ENCODE assay signal across 1 fruit fly cellular context in genomic region chr3L:11292180-11292727, dm6.
TF ChIP-seq lines count a peak whose summit lies in the region.

No protein-coding gene starts in this region.

TF ChIP-seq in whole organism, embryonic, 481 proteins besides CTCF, POLR2A, EP300 and RAD21 (continued from another document):
- no peak for TF ChIP-seq Dek (tag; optimal IDR thresholded peaks at IDR 0.05; lab: Kevin White, UChicago)
- no peak for TF ChIP-seq CG6254 (GFP tag; optimal IDR thresholded peaks at IDR 0.05; lab: Kevin White, UChicago)
- no peak for TF ChIP-seq MESR4 (GFP tag; optimal IDR thresholded peaks at IDR 0.05; lab: Kevin White, UChicago)
- TF ChIP-seq CG8388 (GFP tag; optimal IDR thresholded peaks at IDR 0.05; lab: Kevin White, UChicago), result no peak
- TF ChIP-seq CG3726 (GFP tag; IDR thresholded peaks at IDR 0.05; lab: Robert Waterston, UW), result no peak
- TF ChIP-seq Oli (tag; optimal IDR thresholded peaks at IDR 0.05; lab: Kevin White, UChicago), result no peak
- TF ChIP-seq tna (GFP tag; IDR thresholded peaks at IDR 0.05; lab: Robert Waterston, UW; ENCODE audit: partially characterized antibody), result 0 out of 2 replicates have a peak, but pooled peaks have one; percentile 26
- TF ChIP-seq dimm (GFP tag; IDR thresholded peaks at IDR 0.05; lab: Robert Waterston, UW), result no peak
- no peak for TF ChIP-seq odd (GFP tag; optimal IDR thresholded peaks at IDR 0.05; lab: Kevin White, UChicago)
- no peak for TF ChIP-seq pfk (GFP tag; optimal IDR thresholded peaks at IDR 0.05; lab: Kevin White, UChicago)
- no peak for TF ChIP-seq Nf-YB (GFP tag; optimal IDR thresholded peaks at IDR 0.05; lab: Kevin White, UChicago)
- TF ChIP-seq dmrt99B (tag; optimal IDR thresholded peaks at IDR 0.05; lab: Kevin White, UChicago), result peak; percentile 20
- peak; percentile 32 for TF ChIP-seq nau (GFP tag; optimal IDR thresholded peaks at IDR 0.05; lab: Kevin White, UChicago)
- TF ChIP-seq abd-A (tag; optimal IDR thresholded peaks at IDR 0.05; lab: Kevin White, UChicago), result peak; percentile 56
- TF ChIP-seq Pdp1 (GFP tag; optimal IDR thresholded peaks at IDR 0.05; lab: Kevin White, UChicago), result peak in 1 of 2 experiments; percentile 48
- peak; percentile 50; the same call in 2 of the 3 replicates for TF ChIP-seq so (GFP tag; IDR thresholded peaks at IDR 0.05; lab: Robert Waterston, UW)
- no peak for TF ChIP-seq CG8290 (GFP tag; optimal IDR thresholded peaks at IDR 0.05; lab: Kevin White, UChicago)
- TF ChIP-seq CG8290 (tag; optimal IDR thresholded peaks at IDR 0.05; lab: Kevin White, UChicago), result peak in 1 of 2 experiments; percentile 60
- TF ChIP-seq pb (GFP tag; optimal IDR thresholded peaks at IDR 0.05; lab: Kevin White, UChicago), result no peak
- no peak for TF ChIP-seq dan (GFP tag; IDR thresholded peaks at IDR 0.05; lab: Robert Waterston, UW)
- TF ChIP-seq nom (GFP tag; optimal IDR thresholded peaks at IDR 0.05; lab: Kevin White, UChicago), result peak; percentile 7
- TF ChIP-seq croc (GFP tag; conservative IDR thresholded peaks at IDR 0.05; lab: Robert Waterston, UW), result peak; percentile 39; the same call in 1 of the 3 replicates
- peak; percentile 23 for TF ChIP-seq CG1603 (tag; optimal IDR thresholded peaks at IDR 0.05; lab: Kevin White, UChicago)
- no peak for TF ChIP-seq ara (GFP tag; IDR thresholded peaks at IDR 0.05; lab: Robert Waterston, UW)
- TF ChIP-seq CG3838 (GFP tag; optimal IDR thresholded peaks at IDR 0.05; lab: Kevin White, UChicago), result no peak
- TF ChIP-seq CG4820 (GFP tag; optimal IDR thresholded peaks at IDR 0.05; lab: Kevin White, UChicago), result no peak
- no peak for TF ChIP-seq Hey (tag; optimal IDR thresholded peaks at IDR 0.05; lab: Kevin White, UChicago)
- TF ChIP-seq CG2129 (GFP tag; IDR thresholded peaks at IDR 0.05; lab: Robert Waterston, UW; ENCODE audit: partially characterized antibody), result no peak
- 0 out of 2 replicates have a peak, but pooled peaks have one; percentile 20 for TF ChIP-seq ap (GFP tag; IDR thresholded peaks at IDR 0.05; lab: Robert Waterston, UW)
- peak; percentile 35; the same call in 1 of the 3 replicates for TF ChIP-seq CG34422 (GFP tag; IDR thresholded peaks at IDR 0.05; lab: Robert Waterston, UW)
- TF ChIP-seq Ravus (GFP tag; IDR thresholded peaks at IDR 0.05; lab: Robert Waterston, UW), result no peak
- peak; percentile 69 for TF ChIP-seq NFAT (GFP tag; IDR thresholded peaks at IDR 0.05; lab: Robert Waterston, UW)
- no peak for TF ChIP-seq caup (GFP tag; optimal IDR thresholded peaks at IDR 0.05; lab: Kevin White, UChicago; ENCODE audit: severe bottlenecking)
- TF ChIP-seq Camta (GFP tag; optimal IDR thresholded peaks at IDR 0.05; lab: Kevin White, UChicago), result no peak
- TF ChIP-seq CG32767 (GFP tag; IDR thresholded peaks at IDR 0.05; lab: Robert Waterston, UW), result peak; percentile 37; the same call in 1 of the 2 replicates
- peak; percentile 77 for TF ChIP-seq sug (tag; optimal IDR thresholded peaks at IDR 0.05; lab: Kevin White, UChicago)
- TF ChIP-seq CG11247 (GFP tag; IDR thresholded peaks at IDR 0.05; lab: Robert Waterston, UW), result peak; percentile 43; the same call in 1 of the 2 replicates
- peak; percentile 29 for TF ChIP-seq oc (tag; optimal IDR thresholded peaks at IDR 0.05; lab: Kevin White, UChicago)
- TF ChIP-seq Hsf (GFP tag; optimal IDR thresholded peaks at IDR 0.05; lab: Kevin White, UChicago), result no peak
- TF ChIP-seq CG1832 (GFP tag; optimal IDR thresholded peaks at IDR 0.05; lab: Kevin White, UChicago), result no peak
- no peak for TF ChIP-seq CG31441 (GFP tag; IDR thresholded peaks at IDR 0.05; lab: Robert Waterston, UW)
- no peak for TF ChIP-seq CG33557 (GFP tag; optimal IDR thresholded peaks at IDR 0.05; lab: Kevin White, UChicago)
- TF ChIP-seq CG7839 (tag; optimal IDR thresholded peaks at IDR 0.05; lab: Kevin White, UChicago), result peak; percentile 25
